Worm (Caenorhabditis elegans): ENCODE data around the gene B0228.9.

B0228.9 gene

ce11 chrII:7776715-7777114, 13.2 kb upstream of the B0228.9 start (continued):
- TF ChIP-seq sea-2 (GFP tag; optimal IDR thresholded peaks at IDR 0.05) (no peak), lsy-12 (tag; optimal IDR thresholded peaks at IDR 0.05) (no peak), nhr-11 (tag; optimal IDR thresholded peaks at IDR 0.05) (no peak), nhr-67 (tag; optimal IDR thresholded peaks at IDR 0.05) (no peak)

- TF ChIP-seq nhr-23 (tag; optimal IDR thresholded peaks at IDR 0.05) (peak; percentile 12), eor-1 (tag; optimal IDR thresholded peaks at IDR 0.05) (no peak), nhr-43 (tag; optimal IDR thresholded peaks at IDR 0.05; ENCODE audit: poor library complexity, severe bottlenecking) (peak; percentile 63)
Measured at ce11 chrII:7776232-7776631, 12.8 kb upstream of the B0228.9 start.

- TF ChIP-seq elt-2 (tag; optimal IDR thresholded peaks at IDR 0.05) (peak; percentile 15), nhr-43 (tag; optimal IDR thresholded peaks at IDR 0.05; ENCODE audit: poor library complexity, severe bottlenecking) (peak; percentile 88), aly-2 (tag; optimal IDR thresholded peaks at IDR 0.05) (no peak), lsy-12 (tag; optimal IDR thresholded peaks at IDR 0.05) (no peak), elt-3 (tag; optimal IDR thresholded peaks at IDR 0.05) (peak in 1 of 3 experiments; percentile 15), unc-39 (tag; optimal IDR thresholded peaks at IDR 0.05) (no peak), tbx-2 (tag; optimal IDR thresholded peaks at IDR 0.05) (peak; percentile 50), lin-15B (tag; optimal IDR thresholded peaks at IDR 0.05) (no peak), ama-1 (optimal IDR thresholded peaks at IDR 0.05) (peak; percentile 52), elt-1 (tag; optimal IDR thresholded peaks at IDR 0.05) (no peak)
Measured at ce11 chrII:7773427-7773993, 10.0 kb upstream of the B0228.9 start.

ce11 chrII:7772411-7772810, 8.9 kb upstream of the B0228.9 start, which contains the start of gene C06A8.6:
TSS of gene C06A8.6 (plus strand) at chrII:7772499.
- TF ChIP-seq nhr-12 (tag; optimal IDR thresholded peaks at IDR 0.05): no peak
- TF ChIP-seq eor-1 (tag; optimal IDR thresholded peaks at IDR 0.05): no peak
- no peak for TF ChIP-seq nhr-67 (tag; optimal IDR thresholded peaks at IDR 0.05)
- no peak for TF ChIP-seq zag-1 (tag; optimal IDR thresholded peaks at IDR 0.05)
- no peak for TF ChIP-seq lsy-12 (tag; optimal IDR thresholded peaks at IDR 0.05)
- TF ChIP-seq mdl-1 (tag; optimal IDR thresholded peaks at IDR 0.05): no peak
- no peak for TF ChIP-seq elt-1 (tag; optimal IDR thresholded peaks at IDR 0.05)
- no peak for TF ChIP-seq nhr-77 (tag; optimal IDR thresholded peaks at IDR 0.05)
- no peak for TF ChIP-seq pqm-1 (tag; optimal IDR thresholded peaks at IDR 0.05)
- TF ChIP-seq nhr-28 (tag; optimal IDR thresholded peaks at IDR 0.05): no peak

- TF ChIP-seq skn-1 (tag; optimal IDR thresholded peaks at IDR 0.05) (no peak), ceh-82 (tag; optimal IDR thresholded peaks at IDR 0.05) (no peak), elt-2 (tag; optimal IDR thresholded peaks at IDR 0.05) (no peak)
Measured at ce11 chrII:7771917-7772316, 8.4 kb upstream of the B0228.9 start, which contains the start of gene C06A8.8. TSS of gene C06A8.8 (minus strand) at chrII:7772017.

ce11 chrII:7770253-7770652, 6.8 kb upstream of the B0228.9 start:
- TF ChIP-seq mdl-1 (tag; optimal IDR thresholded peaks at IDR 0.05): no peak
- TF ChIP-seq unc-39 (tag; optimal IDR thresholded peaks at IDR 0.05): no peak
- TF ChIP-seq ztf-4 (tag; optimal IDR thresholded peaks at IDR 0.05): no peak
- TF ChIP-seq lin-15B (tag; optimal IDR thresholded peaks at IDR 0.05): no peak
- TF ChIP-seq skn-1 (tag; optimal IDR thresholded peaks at IDR 0.05): no peak
- TF ChIP-seq eor-1 (tag; optimal IDR thresholded peaks at IDR 0.05): no peak
- no peak for TF ChIP-seq ZK546.5 (tag; optimal IDR thresholded peaks at IDR 0.05)
- no peak for TF ChIP-seq zag-1 (tag; optimal IDR thresholded peaks at IDR 0.05)
- TF ChIP-seq fkh-10 (GFP tag; optimal IDR thresholded peaks at IDR 0.05): no peak

ce11 chrII:7769254-7769653, 5.8 kb upstream of the B0228.9 start:
- no peak for TF ChIP-seq nhr-76 (tag; optimal IDR thresholded peaks at IDR 0.05)
- no peak for TF ChIP-seq ceh-9 (tag; optimal IDR thresholded peaks at IDR 0.05)
- no peak for TF ChIP-seq elt-1 (tag; optimal IDR thresholded peaks at IDR 0.05)
- TF ChIP-seq lin-39 (tag; optimal IDR thresholded peaks at IDR 0.05): no peak
- no peak for TF ChIP-seq tbx-2 (tag; optimal IDR thresholded peaks at IDR 0.05)
- TF ChIP-seq sea-2 (GFP tag; optimal IDR thresholded peaks at IDR 0.05): no peak
- TF ChIP-seq ztf-11 (tag; optimal IDR thresholded peaks at IDR 0.05): no peak
- no peak for TF ChIP-seq R02D3.7 (tag; optimal IDR thresholded peaks at IDR 0.05)

Data from whole organism, L3 larva.